Fruit fly (Drosophila melanogaster) whole organism, wandering third instar larva: ENCODE data around the gene NimC4.

Source experiments
- CrebA ChIP-seq: fragments of 200-800 bp; sonication (Bioruptor generic); optimal IDR thresholded peaks from 2 replicates; lab custom pipeline; 2016; ENCODE audit warnings: missing biosample characterization, mild to moderate bottlenecking, missing genetic modification characterization, borderline replicate concordance
- Dfd ChIP-seq: fragments of >200 bp; optimal IDR thresholded peaks from 2 replicates; lab custom pipeline; 2017; ENCODE audit warnings: missing biosample characterization, missing genetic modification characterization
- Dif ChIP-seq: fragments of 200-275, 200-300 bp; sonication (Bioruptor generic); optimal IDR thresholded peaks from 2 replicates; lab custom pipeline; 2018; ENCODE audit warnings: missing biosample characterization, missing genetic modification characterization; ENCODE audit not compliant: partially characterized antibody
- Hnf4 ChIP-seq: fragments of 200-800 bp; sonication (Bioruptor generic); optimal IDR thresholded peaks from 2 replicates; lab custom pipeline; 2016; ENCODE audit warnings: missing biosample characterization, mild to moderate bottlenecking, missing genetic modification characterization
- Hr78 ChIP-seq: fragments of >200 bp; optimal IDR thresholded peaks from 2 replicates; lab custom pipeline; 2017; ENCODE audit warnings: missing biosample characterization, missing genetic modification characterization
- Hr83 ChIP-seq: fragments of 200-300 bp; sonication (Bioruptor generic); optimal IDR thresholded peaks from 2 replicates; lab custom pipeline; 2016; ENCODE audit warnings: missing biosample characterization, mild to moderate bottlenecking, missing genetic modification characterization, moderate library complexity; ENCODE audit not compliant: poor library complexity, severe bottlenecking
- Jra ChIP-seq: sonication (Bioruptor generic); optimal IDR thresholded peaks from 2 replicates; lab custom pipeline; 2016; ENCODE audit warnings: missing biosample characterization, missing genetic modification characterization
- br ChIP-seq: fragments of 200-800 bp; sonication (Bioruptor generic); optimal IDR thresholded peaks from 2 replicates; lab custom pipeline; 2016; ENCODE audit warnings: missing biosample characterization, missing genetic modification characterization
- fru ChIP-seq: fragments of 200-800 bp; sonication (Bioruptor generic); optimal IDR thresholded peaks from 3 replicates; lab custom pipeline; 2016; ENCODE audit warnings: missing biosample characterization, mild to moderate bottlenecking, missing genetic modification characterization
- h ChIP-seq: fragments of 200-800 bp; sonication (Bioruptor generic); optimal IDR thresholded peaks from 3 replicates; lab custom pipeline; 2016; ENCODE audit warnings: missing biosample characterization, mild to moderate bottlenecking, missing genetic modification characterization
- psq ChIP-seq: fragments of 200-800 bp; sonication (Bioruptor generic); optimal IDR thresholded peaks from 3 replicates; lab custom pipeline; 2017; ENCODE audit warnings: missing biosample characterization, mild to moderate bottlenecking, missing genetic modification characterization, moderate library complexity
- sv ChIP-seq: fragments of 200-800 bp; sonication (Bioruptor generic); optimal IDR thresholded peaks from 3 replicates; lab custom pipeline; 2016; ENCODE audit warnings: missing biosample characterization, missing genetic modification characterization
- usp ChIP-seq: fragments of >200 bp; optimal IDR thresholded peaks from 2 replicates; lab custom pipeline; 2017; ENCODE audit warnings: missing biosample characterization, missing genetic modification characterization

- TF ChIP-seq fru (no peak), psq (GFP tag; lab: Kevin White, UChicago) (no peak), Hr78 (GFP tag; lab: Kevin White, UChicago) (no peak), Hnf4 (no peak), Dfd (no peak), h (GFP tag; lab: Kevin White, UChicago) (no peak), usp (GFP tag; lab: Kevin White, UChicago) (no peak), Jra (no peak), sv (GFP tag; lab: Kevin White, UChicago) (no peak), CrebA (GFP tag; lab: Kevin White, UChicago) (no peak), Hr83 (GFP tag; lab: Kevin White, UChicago) (no peak), br (GFP tag; lab: Kevin White, UChicago) (no peak), Dif (GFP tag; lab: Kevin White, UChicago) (no peak)
These were observed 20.6 kb upstream of the NimC4 start, which contains the start of gene hll for dm6 chr2L:14026778-14027177.
